Worm (Caenorhabditis elegans): ENCODE results near the gene F53C3.6.

DNA sequence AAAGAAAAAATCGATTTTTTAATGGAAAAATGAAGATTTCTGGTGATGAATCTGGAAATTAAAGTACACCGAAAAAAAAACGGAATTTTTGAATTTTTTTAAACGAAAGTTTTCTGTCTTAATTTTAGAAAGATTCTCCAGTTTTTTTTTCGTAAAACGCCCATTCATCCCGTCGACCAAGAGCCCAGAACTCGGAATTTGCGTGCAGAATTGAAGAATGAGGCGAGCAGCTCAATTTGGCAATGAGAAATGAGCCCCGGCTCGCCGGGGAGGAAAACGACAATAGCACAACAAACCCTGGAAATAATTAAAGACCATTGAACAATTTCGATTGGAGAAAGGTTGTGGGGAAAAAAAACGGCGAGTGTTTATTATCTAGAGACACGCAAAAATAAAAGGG is 33.9 kb downstream of the F53C3.6 start:
- no peak for TF ChIP-seq W03F9.2 (tag; optimal IDR thresholded peaks at IDR 0.05)
- TF ChIP-seq him-1 (tag; optimal IDR thresholded peaks at IDR 0.05): no peak

All from whole organism, L4/young adult.